Fruit fly (Drosophila melanogaster) whole organism, embryonic: ENCODE data around the gene CG6178.

ENCODE experiments used
- ATbp ChIP-seq: fragments of 200-800 bp; sonication (Bioruptor generic); optimal IDR thresholded peaks from 2 replicates; lab custom pipeline; 2017; ENCODE audit warnings: missing biosample characterization, mild to moderate bottlenecking, missing genetic modification characterization, missing genetic modification reagents
- CG10654 ChIP-seq: fragments of 200-800 bp; sonication (Bioruptor generic); optimal IDR thresholded peaks from 2 replicates; lab custom pipeline; 2016; ENCODE audit warnings: missing biosample characterization, missing genetic modification characterization
- CG11696 ChIP-seq: fragments of 200-800 bp; sonication (Bioruptor generic); IDR thresholded peaks from 2 replicates; pipeline ENCODE4 v1.3.6; 2022; ENCODE audit warnings: missing biosample characterization, missing genetic modification characterization
- CG16813 ChIP-seq: fragments of 200-800 bp; sonication (Bioruptor generic); IDR thresholded peaks from 3 replicates; pipeline ENCODE4 v1.3.6; 2022; ENCODE audit warnings: missing biosample characterization, missing genetic modification characterization; ENCODE audit not compliant: partially characterized antibody
- CG42726 ChIP-seq: fragments of 200-800 bp; sonication (Bioruptor generic); IDR thresholded peaks from 2 replicates; pipeline ENCODE4 v1.3.6; 2022; ENCODE audit warnings: missing biosample characterization, missing genetic modification characterization; ENCODE audit not compliant: partially characterized antibody
- CG4282 ChIP-seq: fragments of 200-800 bp; sonication (Bioruptor generic); optimal IDR thresholded peaks from 2 replicates; lab custom pipeline; 2016; ENCODE audit warnings: missing biosample characterization, missing genetic modification characterization
- CG4854 ChIP-seq: fragments of 200-800 bp; sonication (Bioruptor generic); optimal IDR thresholded peaks from 2 replicates; lab custom pipeline; 2016; ENCODE audit warnings: missing biosample characterization, missing genetic modification characterization, inconsistent platforms
- CG6765 ChIP-seq: fragments of 200-800 bp; sonication (Bioruptor generic); optimal IDR thresholded peaks from 3 replicates; lab custom pipeline; 2017; ENCODE audit warnings: missing biosample characterization, mild to moderate bottlenecking, missing genetic modification characterization
- CG6854 ChIP-seq: fragments of 200-800 bp; sonication (Bioruptor generic); optimal IDR thresholded peaks from 3 replicates; lab custom pipeline; 2017; ENCODE audit warnings: missing biosample characterization, mild to moderate bottlenecking, missing genetic modification characterization
- CG7745 ChIP-seq: fragments of 200-800 bp; sonication (Bioruptor generic); optimal IDR thresholded peaks from 2 replicates; lab custom pipeline; 2018; ENCODE audit warnings: missing biosample characterization, mild to moderate bottlenecking, missing genetic modification characterization, moderate library complexity
- CG8281 ChIP-seq: fragments of 200-800 bp; sonication (Bioruptor generic); optimal IDR thresholded peaks from 2 replicates; lab custom pipeline; 2018; ENCODE audit warnings: missing biosample characterization, mild to moderate bottlenecking, missing genetic modification characterization, moderate library complexity
- CG8944 ChIP-seq: fragments of 200-800 bp; sonication (Bioruptor generic); optimal IDR thresholded peaks from 3 replicates; lab custom pipeline; 2016; ENCODE audit warnings: missing biosample characterization, missing genetic modification characterization
- Camta ChIP-seq: fragments of 200-800 bp; sonication (Bioruptor generic); optimal IDR thresholded peaks from 2 replicates; lab custom pipeline; 2016; ENCODE audit warnings: missing biosample characterization, missing genetic modification characterization
- D19B ChIP-seq: fragments of 200-800 bp; sonication (Bioruptor generic); optimal IDR thresholded peaks from 2 replicates; lab custom pipeline; 2017; ENCODE audit warnings: missing biosample characterization, mild to moderate bottlenecking, missing genetic modification characterization
- HHEX ChIP-seq: fragments of 200-800 bp; sonication (Bioruptor generic); optimal IDR thresholded peaks from 3 replicates; lab custom pipeline; 2017; ENCODE audit warnings: missing biosample characterization, mild to moderate bottlenecking, missing genetic modification characterization, missing genetic modification reagents
- HLH3B ChIP-seq: fragments of 200-800 bp; sonication (Bioruptor generic); IDR thresholded peaks from 2 replicates; pipeline ENCODE4 v1.3.6; 2022; ENCODE audit warnings: missing biosample characterization, missing genetic modification characterization
- HmgD ChIP-seq: fragments of 200-800 bp; sonication (Bioruptor generic); optimal IDR thresholded peaks from 3 replicates; lab custom pipeline; 2016; ENCODE audit warnings: missing biosample characterization, missing genetic modification characterization
- Hmr ChIP-seq: fragments of 200-800 bp; sonication (Bioruptor generic); optimal IDR thresholded peaks from 3 replicates; lab custom pipeline; 2017; ENCODE audit warnings: mild to moderate bottlenecking, missing biosample characterization, missing genetic modification reagents, missing genetic modification characterization
- Lim3 ChIP-seq: fragments of 200-800 bp; sonication (Bioruptor generic); IDR thresholded peaks from 2 replicates; pipeline ENCODE4 v1.3.6; 2022; ENCODE audit warnings: missing biosample characterization, missing genetic modification characterization
- Med ChIP-seq: fragments of 200-800 bp; sonication (Bioruptor generic); peaks from one replicate; lab custom pipeline; 2016; ENCODE audit warnings: missing biosample characterization, missing genetic modification characterization, mild to moderate bottlenecking, inconsistent platforms, moderate library complexity
- Mes4 ChIP-seq: fragments of 200-800 bp; sonication (Bioruptor generic); optimal IDR thresholded peaks from 2 replicates; lab custom pipeline; 2016; ENCODE audit warnings: missing biosample characterization, missing genetic modification characterization
- Rfx ChIP-seq: fragments of 200-800 bp; sonication (Bioruptor generic); IDR thresholded peaks from 2 replicates; pipeline ENCODE4 v1.3.6; 2022; ENCODE audit warnings: missing biosample characterization, missing genetic modification characterization
- Rx ChIP-seq: fragments of 200-800 bp; sonication (Bioruptor generic); IDR thresholded peaks from 2 replicates; pipeline ENCODE4 v1.3.6; 2022; ENCODE audit warnings: missing biosample characterization, missing genetic modification characterization
- Xrp1 ChIP-seq: fragments of 200-800 bp; sonication (Bioruptor generic); IDR thresholded peaks from 2 replicates; pipeline ENCODE4 v1.3.6; 2022; ENCODE audit warnings: missing biosample characterization, missing genetic modification characterization
- aop ChIP-seq: fragments of 200-800 bp; sonication (Bioruptor generic); IDR thresholded peaks from 2 replicates; pipeline ENCODE4 v1.3.6; 2022; ENCODE audit warnings: missing biosample characterization, missing genetic modification characterization
- ash1 ChIP-seq: fragments of 200-800 bp; sonication (Bioruptor generic); optimal IDR thresholded peaks from 2 replicates; lab custom pipeline; 2018; ENCODE audit warnings: missing biosample characterization, mild to moderate bottlenecking, missing genetic modification characterization
- ato ChIP-seq: fragments of 200-800 bp; sonication (Bioruptor generic); IDR thresholded peaks from 2 replicates; pipeline ENCODE4 v1.3.6; 2022; ENCODE audit warnings: missing biosample characterization, missing genetic modification characterization; ENCODE audit not compliant: partially characterized antibody
- btn ChIP-seq: fragments of 200-800 bp; sonication (Bioruptor generic); optimal IDR thresholded peaks from 2 replicates; lab custom pipeline; 2016; ENCODE audit warnings: missing biosample characterization, missing genetic modification characterization
- caup ChIP-seq: fragments of 200-800 bp; sonication (Bioruptor generic); optimal IDR thresholded peaks from 3 replicates; lab custom pipeline; 2017; ENCODE audit warnings: missing biosample characterization, mild to moderate bottlenecking, missing genetic modification characterization, moderate library complexity; ENCODE audit not compliant: severe bottlenecking
- chinmo ChIP-seq: fragments of 200-800 bp; sonication (Bioruptor generic); IDR thresholded peaks from 4 replicates; pipeline ENCODE4 v1.3.6; 2022; ENCODE audit warnings: missing biosample characterization, missing genetic modification characterization; ENCODE audit not compliant: partially characterized antibody
- dmrt11E ChIP-seq: fragments of 200-800 bp; sonication (Bioruptor generic); optimal IDR thresholded peaks from 3 replicates; lab custom pipeline; 2018; ENCODE audit warnings: missing biosample characterization, mild to moderate bottlenecking, missing genetic modification characterization, moderate library complexity
- fd3F ChIP-seq: fragments of 200-800 bp; sonication (Bioruptor generic); optimal IDR thresholded peaks from 2 replicates; lab custom pipeline; 2018; ENCODE audit warnings: missing biosample characterization, mild to moderate bottlenecking, missing genetic modification characterization, moderate library complexity
- jigr1 ChIP-seq: fragments of 200-800 bp; sonication (Bioruptor generic); IDR thresholded peaks from 3 replicates; pipeline ENCODE4 v1.3.6; 2022; ENCODE audit warnings: missing biosample characterization, missing genetic modification characterization
- kah ChIP-seq: fragments of 200-800 bp; sonication (Bioruptor generic); optimal IDR thresholded peaks from 2 replicates; lab custom pipeline; 2018; ENCODE audit warnings: missing biosample characterization, mild to moderate bottlenecking, missing genetic modification characterization
- lbe ChIP-seq: fragments of 200-800 bp; sonication (Bioruptor generic); optimal IDR thresholded peaks from 2 replicates; lab custom pipeline; 2016; ENCODE audit warnings: missing biosample characterization, mild to moderate bottlenecking, missing genetic modification characterization
- mam ChIP-seq: fragments of 200-800 bp; sonication (Bioruptor generic); optimal IDR thresholded peaks from 3 replicates; lab custom pipeline; 2016; ENCODE audit warnings: missing biosample characterization, missing genetic modification characterization
- nmo ChIP-seq: fragments of 200-800 bp; sonication (Bioruptor generic); optimal IDR thresholded peaks from 2 replicates; lab custom pipeline; 2018; ENCODE audit warnings: missing biosample characterization, mild to moderate bottlenecking, missing genetic modification characterization, moderate library complexity
- oc ChIP-seq: fragments of 200-800 bp; sonication (Bioruptor generic); optimal IDR thresholded peaks from 2 replicates; lab custom pipeline; 2018; ENCODE audit warnings: missing biosample characterization, mild to moderate bottlenecking, missing genetic modification characterization, moderate library complexity
- pzg ChIP-seq: fragments of 200-800 bp; sonication (Bioruptor generic); optimal IDR thresholded peaks from 3 replicates; lab custom pipeline; 2018; ENCODE audit warnings: missing biosample characterization, mild to moderate bottlenecking, missing genetic modification characterization, moderate library complexity
- repo ChIP-seq: fragments of 200-800 bp; sonication (Bioruptor generic); optimal IDR thresholded peaks from 2 replicates; lab custom pipeline; 2016; ENCODE audit warnings: missing biosample characterization, missing genetic modification characterization
- ro ChIP-seq: fragments of 200-800 bp; sonication (Bioruptor generic); IDR thresholded peaks from 2 replicates; pipeline ENCODE4 v1.3.6; 2022; ENCODE audit warnings: missing biosample characterization, missing genetic modification characterization
- row ChIP-seq: fragments of 200-800 bp; sonication (Bioruptor generic); IDR thresholded peaks from 3 replicates; pipeline ENCODE4 v1.3.6; 2022; ENCODE audit warnings: missing biosample characterization, missing genetic modification characterization
- salm ChIP-seq: fragments of 200-800 bp; sonication (Bioruptor generic); optimal IDR thresholded peaks from 2 replicates; lab custom pipeline; 2018; ENCODE audit warnings: missing biosample characterization, mild to moderate bottlenecking, missing genetic modification characterization
- sc ChIP-seq, 3 experiments: fragments of >200 bp in 2 of 3; fragments of 200-800 bp in 1 of 3; sonication (Bioruptor generic) in 1 of 3; optimal IDR thresholded peaks; 2 replicates in 2 of 3; 3 replicates in 1 of 3; lab custom pipeline; 2017; ENCODE audit warnings: mild to moderate bottlenecking in 1 of 3, missing biosample characterization in 1 of 3, missing genetic modification characterization in 1 of 3, missing genetic modification reagents in 1 of 3
- sima ChIP-seq: fragments of 200-800 bp; sonication (Bioruptor generic); optimal IDR thresholded peaks from 2 replicates; lab custom pipeline; 2016; ENCODE audit warnings: missing biosample characterization, missing genetic modification characterization
- slbo ChIP-seq: fragments of 200-800 bp; sonication (Bioruptor generic); IDR thresholded peaks from 2 replicates; pipeline ENCODE4 v1.3.6; 2022; ENCODE audit warnings: missing biosample characterization, missing genetic modification characterization
- sna ChIP-seq: fragments of 200-800 bp; sonication (Bioruptor generic); IDR thresholded peaks from 2 replicates; pipeline ENCODE4 v1.3.6; 2022; ENCODE audit warnings: missing biosample characterization, missing genetic modification characterization; ENCODE audit not compliant: partially characterized antibody
- tgo ChIP-seq: fragments of 200-800 bp; sonication (Bioruptor generic); IDR thresholded peaks from 3 replicates; pipeline ENCODE4 v1.3.6; 2022; ENCODE audit warnings: missing biosample characterization, missing genetic modification characterization
- tio ChIP-seq: fragments of 200-800 bp; sonication (Bioruptor generic); optimal IDR thresholded peaks from 2 replicates; lab custom pipeline; 2017; ENCODE audit warnings: missing biosample characterization, missing genetic modification characterization, inconsistent platforms
- unc-4 ChIP-seq: fragments of 200-800 bp; sonication (Bioruptor generic); IDR thresholded peaks from 2 replicates; pipeline ENCODE4 v1.3.6; 2022; ENCODE audit warnings: missing biosample characterization, missing genetic modification characterization; ENCODE audit not compliant: partially characterized antibody

The CG6178 gene

DNA sequence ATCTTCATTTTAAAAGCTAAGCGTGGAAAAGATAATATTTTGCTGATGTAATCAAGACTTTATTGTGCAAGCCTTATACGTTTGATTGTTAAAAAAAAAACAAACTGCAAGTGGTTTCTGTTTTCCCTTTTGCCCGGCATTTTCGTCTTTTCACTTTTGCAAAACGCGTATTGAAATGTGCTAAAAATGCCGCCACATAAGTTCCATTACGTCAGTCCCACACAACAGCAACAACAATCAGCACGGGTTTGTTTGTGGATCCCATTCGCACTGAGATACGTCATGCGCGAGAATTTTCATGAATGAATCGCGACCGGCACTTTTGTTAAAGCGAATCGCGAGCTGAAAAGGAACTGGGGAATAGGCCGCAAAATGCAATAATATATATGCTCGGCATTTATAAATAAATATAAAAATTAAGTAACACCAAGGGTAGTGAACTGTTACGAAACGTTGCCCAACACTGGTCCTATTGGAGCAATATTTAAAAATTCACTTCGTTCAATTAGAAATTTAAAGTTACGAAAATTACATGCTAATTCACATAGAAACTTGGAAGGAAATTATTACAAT lies 46.0 kb upstream of the CG6178 start:
- TF ChIP-seq dmrt11E (tag; lab: Kevin White, UChicago) (peak; percentile 27), CG7745 (tag; lab: Kevin White, UChicago) (no peak), ATbp (GFP tag; lab: Kevin White, UChicago) (peak; percentile 47), row (GFP tag; lab: Robert Waterston, UW) (no peak), ro (GFP tag; lab: Robert Waterston, UW) (no peak), CG6854 (GFP tag; lab: Kevin White, UChicago) (no peak), CG42726 (GFP tag; lab: Robert Waterston, UW) (no peak), Xrp1 (GFP tag; lab: Robert Waterston, UW) (no peak), D19B (GFP tag; lab: Kevin White, UChicago) (peak; percentile 6), Rx (GFP tag; lab: Robert Waterston, UW) (no peak), pzg (GFP tag; lab: Kevin White, UChicago) (peak; percentile 11), Hmr (GFP tag; lab: Kevin White, UChicago) (peak; percentile 50), ash1 (no peak), CG4282 (GFP tag; lab: Kevin White, UChicago) (no peak), mam (peak; percentile 24), repo (no peak), aop (GFP tag; lab: Robert Waterston, UW) (no peak), Lim3 (GFP tag; lab: Robert Waterston, UW) (no peak), CG10654 (peak; percentile 11), Camta (no peak), nmo (GFP tag; lab: Kevin White, UChicago) (peak; percentile 13), Med (GFP tag; lab: Kevin White, UChicago) (peak; percentile 94), fd3F (GFP tag; lab: Kevin White, UChicago) (no peak), CG8281 (tag; lab: Kevin White, UChicago) (no peak), Rfx (no peak), kah (GFP tag; lab: Kevin White, UChicago) (no peak), lbe (GFP tag; lab: Kevin White, UChicago) (peak; percentile 86), CG16813 (no peak), Mes4 (GFP tag; lab: Kevin White, UChicago) (peak; percentile 18), unc-4 (GFP tag; lab: Robert Waterston, UW) (no peak), salm (no peak), oc (no peak), tio (GFP tag; lab: Kevin White, UChicago) (peak; percentile 7), caup (GFP tag; lab: Kevin White, UChicago) (peak; percentile 43), chinmo (GFP tag; lab: Robert Waterston, UW) (no peak), tgo (GFP tag; lab: Robert Waterston, UW) (no peak), sima (GFP tag; lab: Kevin White, UChicago) (no peak), CG11696 (GFP tag; lab: Robert Waterston, UW) (no peak), btn (GFP tag; lab: Kevin White, UChicago) (no peak), HLH3B (no peak), CG8944 (GFP tag; lab: Kevin White, UChicago) (no peak), sc (optimal IDR thresholded peaks at IDR 0.05; lab: Kevin White, UChicago) (no peak), sc (GFP tag; optimal IDR thresholded peaks at IDR 0.05; lab: Kevin White, UChicago) (no peak), CG6765 (GFP tag; lab: Kevin White, UChicago) (no peak), ato (GFP tag; lab: Robert Waterston, UW) (no peak), HHEX (GFP tag; lab: Kevin White, UChicago) (peak; percentile 28), jigr1 (GFP tag; lab: Robert Waterston, UW) (no peak), sna (no peak), CG4854 (peak; percentile 60), slbo (no peak), HmgD (GFP tag; lab: Kevin White, UChicago) (no peak)
